Worm (Caenorhabditis elegans) whole organism, late embryonic: ENCODE measurements around the gene cpb-2.

Source experiments
- C08G9.2 ChIP-seq: sonication (generic microtip); optimal IDR thresholded peaks from 2 replicates; lab custom pipeline; 2016; ENCODE audit warnings: mild to moderate bottlenecking, missing genetic modification characterization, moderate library complexity, missing compliant biosample characterization
- K02D7.2 ChIP-seq: sonication (generic microtip); optimal IDR thresholded peaks from 2 replicates; lab custom pipeline; 2017; ENCODE audit warnings: mild to moderate bottlenecking, missing genetic modification characterization, missing compliant biosample characterization
- K09A11.1 ChIP-seq: sonication (generic microtip); optimal IDR thresholded peaks from 2 replicates; lab custom pipeline; 2017; ENCODE audit warnings: antibody characterized with exemption, mild to moderate bottlenecking, missing genetic modification characterization, missing compliant biosample characterization; ENCODE audit not compliant: insufficient read depth
- ama-1 ChIP-seq: fragments of 150-350 bp; optimal IDR thresholded peaks from 2 replicates; lab custom pipeline; 2014
- ceh-19 ChIP-seq: fragments of 200-800 bp; sonication (Bioruptor generic); optimal IDR thresholded peaks from 2 replicates; lab custom pipeline; 2018; ENCODE audit warnings: mild to moderate bottlenecking, missing genetic modification characterization, missing compliant biosample characterization
- ceh-24 ChIP-seq: sonication (generic microtip); optimal IDR thresholded peaks from 2 replicates; lab custom pipeline; 2016; ENCODE audit warnings: mild to moderate bottlenecking, missing genetic modification characterization, missing compliant biosample characterization
- ceh-31 ChIP-seq: sonication (generic microtip); optimal IDR thresholded peaks from 2 replicates; lab custom pipeline; 2016; ENCODE audit warnings: missing genetic modification characterization, missing compliant biosample characterization
- ceh-34 ChIP-seq: sonication (generic microtip); optimal IDR thresholded peaks from 2 replicates; lab custom pipeline; 2016; ENCODE audit warnings: mild to moderate bottlenecking, missing genetic modification characterization, missing compliant biosample characterization
- ceh-45 ChIP-seq: fragments of 200-800 bp; sonication (Bioruptor generic); IDR thresholded peaks from 2 replicates; pipeline ENCODE4 v1.3.6; 2022; ENCODE audit warnings: missing genetic modification reagents, missing genetic modification characterization, missing compliant biosample characterization
- ceh-6 ChIP-seq: fragments of 200-800 bp; sonication (Bioruptor generic); optimal IDR thresholded peaks from 2 replicates; lab custom pipeline; 2018; ENCODE audit warnings: mild to moderate bottlenecking, missing genetic modification characterization, missing compliant biosample characterization
- che-1 ChIP-seq: sonication (generic microtip); optimal IDR thresholded peaks from 2 replicates; lab custom pipeline; 2016; ENCODE audit warnings: mild to moderate bottlenecking, missing genetic modification characterization, missing compliant biosample characterization
- dmd-4 ChIP-seq: sonication (generic microtip); optimal IDR thresholded peaks from 2 replicates; lab custom pipeline; 2016; ENCODE audit warnings: borderline replicate concordance, missing genetic modification characterization, missing compliant biosample characterization
- elt-2 ChIP-seq: sonication (generic microtip); optimal IDR thresholded peaks from 2 replicates; lab custom pipeline; 2016; ENCODE audit warnings: missing genetic modification reagents, missing genetic modification characterization, missing compliant biosample characterization
- fkh-6 ChIP-seq: sonication (generic microtip); optimal IDR thresholded peaks from 2 replicates; lab custom pipeline; 2016; ENCODE audit warnings: missing genetic modification characterization, missing compliant biosample characterization
- gmeb-2 ChIP-seq: sonication (generic microtip); optimal IDR thresholded peaks from 2 replicates; lab custom pipeline; 2016; ENCODE audit warnings: missing genetic modification characterization, inconsistent platforms, missing compliant biosample characterization
- hlh-15 ChIP-seq: sonication (generic microtip); optimal IDR thresholded peaks from 2 replicates; lab custom pipeline; 2016; ENCODE audit warnings: missing genetic modification characterization, missing compliant biosample characterization
- hlh-8 ChIP-seq: sonication (generic microtip); optimal IDR thresholded peaks from 2 replicates; lab custom pipeline; 2016; ENCODE audit warnings: missing genotype, missing genetic modification characterization, missing compliant biosample characterization
- lim-6 ChIP-seq: sonication (generic microtip); optimal IDR thresholded peaks from 2 replicates; lab custom pipeline; 2016; ENCODE audit warnings: missing genetic modification characterization, missing compliant biosample characterization
- lin-11 ChIP-seq: fragments of 200-800 bp; sonication (Bioruptor generic); optimal IDR thresholded peaks from 2 replicates; lab custom pipeline; 2018; ENCODE audit warnings: mild to moderate bottlenecking, missing genetic modification characterization, missing compliant biosample characterization
- odd-2 ChIP-seq: sonication (generic microtip); optimal IDR thresholded peaks from 2 replicates; lab custom pipeline; 2017; ENCODE audit warnings: antibody characterized with exemption, mild to moderate bottlenecking, missing genetic modification characterization, missing compliant biosample characterization
- pag-3 ChIP-seq: sonication (generic microtip); optimal IDR thresholded peaks from 2 replicates; lab custom pipeline; 2016; ENCODE audit warnings: missing compliant biosample characterization, missing genetic modification characterization, borderline replicate concordance
- pat-9 ChIP-seq: fragments of 200-800 bp; sonication (Bioruptor generic); optimal IDR thresholded peaks from 2 replicates; lab custom pipeline; 2018; ENCODE audit warnings: mild to moderate bottlenecking, missing genetic modification characterization, moderate library complexity, missing compliant biosample characterization
- pax-1 ChIP-seq: fragments of 150-350 bp; optimal IDR thresholded peaks from 2 replicates; lab custom pipeline; 2014; ENCODE audit warnings: missing biosample characterization, missing genetic modification characterization
- pha-4 ChIP-seq: fragments of 150-350 bp; optimal IDR thresholded peaks from 2 replicates; lab custom pipeline; 2018; ENCODE audit warnings: missing biosample characterization, missing genetic modification reagents, missing genetic modification characterization
- pros-1 ChIP-seq: fragments of 150-350 bp; optimal IDR thresholded peaks from 2 replicates; lab custom pipeline; 2014; ENCODE audit warnings: missing biosample characterization, missing genetic modification reagents, missing genetic modification characterization
- sox-4 ChIP-seq: sonication (generic microtip); optimal IDR thresholded peaks from 2 replicates; lab custom pipeline; 2017; ENCODE audit warnings: mild to moderate bottlenecking, missing genetic modification characterization, inconsistent platforms, missing compliant biosample characterization
- syd-9 ChIP-seq: sonication (generic microtip); optimal IDR thresholded peaks from 2 replicates; lab custom pipeline; 2016; ENCODE audit warnings: mild to moderate bottlenecking, missing genetic modification characterization, moderate library complexity, missing compliant biosample characterization
- tbx-2 ChIP-seq: sonication (generic microtip); optimal IDR thresholded peaks from 2 replicates; lab custom pipeline; 2016; ENCODE audit warnings: missing genetic modification characterization, missing compliant biosample characterization
- ttx-3 ChIP-seq: sonication (generic microtip); optimal IDR thresholded peaks from 2 replicates; lab custom pipeline; 2016; ENCODE audit warnings: missing genetic modification reagents, missing genetic modification characterization, missing compliant biosample characterization
- unc-42 ChIP-seq: sonication (generic microtip); optimal IDR thresholded peaks from 2 replicates; lab custom pipeline; 2016; ENCODE audit warnings: missing genotype, missing genetic modification characterization, missing compliant biosample characterization

cpb-2 gene

DNA sequence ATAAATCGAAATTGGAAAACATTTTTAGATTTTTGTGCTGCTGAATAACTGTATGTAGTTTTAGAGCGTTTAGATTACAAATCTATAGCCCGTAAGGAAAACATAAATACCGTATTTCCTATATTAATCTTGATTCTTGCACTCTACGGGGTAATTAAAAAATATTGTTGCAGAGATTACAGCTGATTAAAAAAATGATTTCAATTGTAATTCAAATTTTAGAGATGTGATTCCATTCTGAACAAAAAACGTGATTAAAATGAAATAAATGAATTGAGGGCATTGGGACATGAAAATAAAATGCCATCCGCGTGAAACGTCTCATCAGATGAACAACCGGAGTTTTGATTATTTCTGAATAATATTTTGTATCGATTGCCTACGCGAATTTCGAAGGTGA lies at the start of gene cpb-2:
cpb-2 (plus strand) TSS at position 301 of the 400 bp plus-strand sequence.
- TF ChIP-seq tbx-2 (tag; lab: Kevin White, UChicago) (no peak), odd-2 (tag; lab: Kevin White, UChicago) (no peak), pax-1 (no peak)

ce11 chrII:6147131-6147530 lies 45.5 kb upstream of the cpb-2 start:
- TF ChIP-seq ceh-24 (tag; lab: Kevin White, UChicago) (no peak), ceh-34 (no peak), K02D7.2 (tag; lab: Kevin White, UChicago) (no peak), che-1 (tag; lab: Kevin White, UChicago) (no peak), ama-1 (lab: Kevin White, UChicago) (no peak)

DNA sequence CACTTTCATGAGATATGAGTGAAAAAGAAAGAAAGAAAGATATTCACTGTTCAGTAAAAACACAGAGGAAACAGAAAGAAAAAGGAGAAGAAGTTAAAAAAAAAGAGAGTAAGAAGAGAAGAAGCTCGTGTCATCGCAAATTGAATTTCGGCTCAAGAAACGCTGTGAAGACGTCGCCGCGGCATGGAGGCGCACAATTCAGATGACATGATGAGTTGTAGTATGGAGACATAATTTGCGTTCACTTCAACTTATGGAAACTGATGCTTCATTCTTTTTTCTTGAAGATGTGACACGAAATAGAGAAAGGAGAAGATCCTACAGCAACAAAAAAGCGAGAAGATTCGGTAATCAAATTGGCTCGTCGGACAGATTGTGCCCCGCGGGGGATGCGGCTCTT lies 44.2 kb upstream of the cpb-2 start:
- TF ChIP-seq gmeb-2 (no peak), unc-42 (tag; lab: Kevin White, UChicago) (peak; percentile 98), ceh-31 (tag; lab: Kevin White, UChicago) (peak; percentile 12), C08G9.2 (tag; lab: Kevin White, UChicago) (no peak), hlh-15 (tag; lab: Kevin White, UChicago) (no peak)

ce11 chrII:6149434-6149833 lies 43.1 kb upstream of the cpb-2 start:
- TF ChIP-seq unc-42 (tag; lab: Kevin White, UChicago) (peak; percentile 62), C08G9.2 (tag; lab: Kevin White, UChicago) (no peak), K09A11.1 (tag; lab: Kevin White, UChicago) (no peak), sox-4 (tag; lab: Kevin White, UChicago) (no peak), pat-9 (tag; lab: Kevin White, UChicago) (no peak), ceh-31 (tag; lab: Kevin White, UChicago) (no peak)
- TF ChIP-seq, all 69 proteins: peak for 1

DNA sequence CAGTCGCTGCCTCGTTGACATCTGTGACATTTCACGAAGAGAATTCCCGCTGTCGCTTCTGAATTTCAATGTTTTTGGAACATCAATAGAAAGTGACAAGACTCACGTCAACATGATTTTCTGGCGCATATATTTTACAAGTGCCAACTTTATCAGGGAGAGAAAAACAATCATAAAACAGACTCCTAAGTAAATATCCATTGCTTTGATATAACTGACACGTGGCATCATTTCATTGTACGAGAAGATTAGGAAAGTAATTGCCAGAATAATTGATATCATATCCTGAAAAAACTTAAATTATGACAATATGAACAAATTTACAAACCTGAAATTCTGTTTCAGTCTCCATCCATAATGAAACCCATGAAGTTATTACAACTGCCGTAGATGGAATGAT lies 34.5 kb upstream of the cpb-2 start:
- TF ChIP-seq odd-2 (tag; lab: Kevin White, UChicago) (no peak), pros-1 (no peak), ttx-3 (tag; lab: Kevin White, UChicago) (no peak), C08G9.2 (tag; lab: Kevin White, UChicago) (no peak), dmd-4 (tag; lab: Kevin White, UChicago) (no peak), hlh-15 (tag; lab: Kevin White, UChicago) (no peak), ceh-45 (GFP tag; lab: Robert Waterston, UW) (no peak), lin-11 (no peak), ceh-31 (tag; lab: Kevin White, UChicago) (no peak), ceh-6 (no peak), hlh-8 (tag; lab: Kevin White, UChicago) (no peak), syd-9 (tag; lab: Kevin White, UChicago) (no peak), ceh-19 (no peak), elt-2 (tag; lab: Kevin White, UChicago) (no peak), pag-3 (tag; lab: Kevin White, UChicago) (no peak), sox-4 (tag; lab: Kevin White, UChicago) (no peak), fkh-6 (tag; lab: Kevin White, UChicago) (no peak), lim-6 (no peak), tbx-2 (tag; lab: Kevin White, UChicago) (no peak)

ce11 chrII:6160994-6161393 lies 31.6 kb upstream of the cpb-2 start, which contains the start of gene exp-1:
exp-1 (minus strand) TSS chrII:6161094.
- TF ChIP-seq ceh-24 (tag; lab: Kevin White, UChicago): no peak
- no peak for TF ChIP-seq ceh-19
- no peak for TF ChIP-seq pha-4 (tag; lab: Kevin White, UChicago)
- no peak for TF ChIP-seq hlh-15 (tag; lab: Kevin White, UChicago)
- no peak for TF ChIP-seq gmeb-2
- no peak for TF ChIP-seq ceh-34
- TF ChIP-seq pat-9 (tag; lab: Kevin White, UChicago): no peak
- no peak for TF ChIP-seq hlh-8 (tag; lab: Kevin White, UChicago)
